Worm (Caenorhabditis elegans) whole organism, early embryonic: Measurements from ENCODE around the gene C24D10.2.

Source experiments
- B0310.2 ChIP-seq: sonication (generic microtip); optimal IDR thresholded peaks from 2 replicates; lab custom pipeline; 2016; ENCODE audit warnings: mild to moderate bottlenecking, missing genetic modification characterization, missing compliant biosample characterization
- ama-1 ChIP-seq: fragments of 150-350 bp; optimal IDR thresholded peaks from 2 replicates; lab custom pipeline; 2014
- ceh-13 ChIP-seq: fragments of 200-800 bp; sonication (Bioruptor generic); optimal IDR thresholded peaks from 2 replicates; lab custom pipeline; 2018; ENCODE audit warnings: mild to moderate bottlenecking, missing genetic modification characterization, missing compliant biosample characterization
- ets-7 ChIP-seq: sonication (generic microtip); optimal IDR thresholded peaks from 2 replicates; lab custom pipeline; 2016; ENCODE audit warnings: missing genotype, missing genetic modification characterization, missing compliant biosample characterization
- hmbx-1 ChIP-seq: sonication (generic microtip); optimal IDR thresholded peaks from 2 replicates; lab custom pipeline; 2016; ENCODE audit warnings: mild to moderate bottlenecking, missing genetic modification characterization, missing compliant biosample characterization
- hnd-1 ChIP-seq: sonication (generic microtip); optimal IDR thresholded peaks from 2 replicates; lab custom pipeline; 2016; ENCODE audit warnings: missing genetic modification characterization, missing compliant biosample characterization
- pes-1 ChIP-seq: fragments of 200-800 bp; sonication (Bioruptor generic); IDR thresholded peaks from 2 replicates; pipeline ENCODE4 v1.3.6; 2022; ENCODE audit warnings: missing genetic modification reagents, missing genetic modification characterization, missing compliant biosample characterization
- tbx-37 ChIP-seq: fragments of 200-800 bp; sonication (Bioruptor generic); conservative IDR thresholded peaks from 2 replicates; pipeline ENCODE4 v1.3.6; 2022; ENCODE audit warnings: missing genetic modification reagents, missing genetic modification characterization, missing compliant biosample characterization

- TF ChIP-seq ets-7 (tag; lab: Kevin White, UChicago) (no peak), ama-1 (lab: Kevin White, UChicago) (no peak), hnd-1 (tag; lab: Kevin White, UChicago) (no peak), tbx-37 (GFP tag; lab: Robert Waterston, UW) (no peak), B0310.2 (tag; lab: Kevin White, UChicago) (no peak), hmbx-1 (no peak), ceh-13 (GFP tag; lab: Kevin White, UChicago) (no peak), pes-1 (GFP tag; lab: Robert Waterston, UW) (no peak)
These were observed 32.4 kb downstream of the C24D10.2 start, which contains the start of gene gpa-18 for ce11 chrIV:5195531-5195930.
